Fruit fly (Drosophila melanogaster): ENCODE results near the gene Ugalt.

DNA sequence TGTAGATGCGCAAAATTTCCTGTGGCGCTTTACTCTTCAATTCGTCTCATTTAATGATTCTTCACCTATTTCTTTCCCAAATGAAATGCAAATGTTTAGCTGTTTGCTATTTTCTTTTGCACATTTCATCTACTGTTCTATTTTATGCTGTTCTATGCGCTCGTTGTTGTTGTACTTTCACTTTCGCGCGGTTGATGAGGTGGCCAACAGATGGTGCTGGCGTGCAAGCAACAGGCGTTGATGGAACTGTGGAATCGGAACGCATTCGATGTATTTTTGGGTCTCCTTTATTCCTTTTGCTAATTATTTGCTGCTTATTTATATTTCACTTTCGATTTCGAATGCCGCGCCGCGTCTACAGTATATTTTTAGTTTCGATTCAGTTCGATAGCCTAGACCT is 47.7 kb downstream of the Ugalt start:
- TF ChIP-seq CG8478 (optimal IDR thresholded peaks at IDR 0.05), result no peak
- no peak for TF ChIP-seq EcR (GFP tag; optimal IDR thresholded peaks at IDR 0.05)
